Worm (Caenorhabditis elegans) whole organism, L1 larva: ENCODE results near the gene C54F6.17.

Experiments
- ama-1 ChIP-seq: fragments of 150-350 bp; optimal IDR thresholded peaks from 2 replicates; lab custom pipeline; 2014
- mef-2 ChIP-seq: fragments of 150-350 bp; optimal IDR thresholded peaks from 2 replicates; lab custom pipeline; 2014; ENCODE audit warnings: missing biosample characterization, missing genetic modification characterization

ce11 chrV:7532947-7533346 is 5.7 kb downstream of the C54F6.17 start, which contains the start of gene C54F6.3:
- TF ChIP-seq ama-1 (lab: Kevin White, UChicago) (no peak), mef-2 (tag; lab: Kevin White, UChicago) (no peak)
